Worm (Caenorhabditis elegans) whole organism, L3 larva: ENCODE measurements around the gene hrg-9.

ENCODE experiments used
- R02D3.7 ChIP-seq: fragments of 150-350 bp; optimal IDR thresholded peaks from 2 replicates; lab custom pipeline; 2014; ENCODE audit warnings: missing biosample characterization, missing genetic modification characterization
- ama-1 ChIP-seq: fragments of 150-350 bp; optimal IDR thresholded peaks from 2 replicates; lab custom pipeline; 2018
- fkh-2 ChIP-seq: fragments of 150-350 bp; optimal IDR thresholded peaks from 2 replicates; lab custom pipeline; 2014; ENCODE audit warnings: missing biosample characterization, missing genetic modification reagents, missing genetic modification characterization
- nhr-11 ChIP-seq: fragments of 150-350 bp; optimal IDR thresholded peaks from 2 replicates; lab custom pipeline; 2014; ENCODE audit warnings: missing biosample characterization, missing genetic modification characterization
- nhr-25 ChIP-seq: sonication (generic microtip); optimal IDR thresholded peaks from 2 replicates; lab custom pipeline; 2017; ENCODE audit warnings: missing biosample characterization, missing genetic modification characterization
- pha-4 ChIP-seq: fragments of 150-350 bp; optimal IDR thresholded peaks from 2 replicates; lab custom pipeline; 2014; ENCODE audit warnings: missing biosample characterization, missing genetic modification reagents, missing genetic modification characterization

ce11 chrV:12944229-12944628, 18.9 kb downstream of the hrg-9 start, which contains the start of gene T16G1.3:
- TF ChIP-seq ama-1 (no peak), nhr-25 (no peak), R02D3.7 (tag; lab: Kevin White, UChicago) (no peak), pha-4 (tag; lab: Kevin White, UChicago) (no peak), fkh-2 (tag; lab: Kevin White, UChicago) (no peak), nhr-11 (tag; lab: Kevin White, UChicago) (no peak)
